Fruit fly (Drosophila melanogaster) whole organism, embryonic: ENCODE data around the gene CG1638.
A peak's percentile ranks its signal among the peaks of the same experiment; 100 is the strongest.

Experiments
- Adf1 ChIP-seq: fragments of 200-800 bp; sonication (Bioruptor generic); IDR thresholded peaks from 2 replicates; pipeline ENCODE4 v1.3.6; 2022; ENCODE audit warnings: missing biosample characterization, missing genetic modification characterization
- BtbVII ChIP-seq: fragments of 200-800 bp; sonication (Bioruptor generic); optimal IDR thresholded peaks from 3 replicates; lab custom pipeline; 2017; ENCODE audit warnings: missing biosample characterization, mild to moderate bottlenecking, missing genetic modification characterization
- CG12104 ChIP-seq: fragments of 200-800 bp; sonication (Bioruptor generic); optimal IDR thresholded peaks from 3 replicates; lab custom pipeline; 2016; ENCODE audit warnings: missing biosample characterization, missing genetic modification characterization
- CG15514 ChIP-seq: fragments of 200-800 bp; sonication (Bioruptor generic); optimal IDR thresholded peaks from 3 replicates; lab custom pipeline; 2017; ENCODE audit warnings: missing biosample characterization, missing genetic modification characterization, mild to moderate bottlenecking, moderate library complexity, missing genetic modification reagents
- CG15601 ChIP-seq: fragments of 200-800 bp; sonication (Bioruptor generic); optimal IDR thresholded peaks from 3 replicates; lab custom pipeline; 2019; ENCODE audit warnings: missing biosample characterization, mild to moderate bottlenecking, missing genetic modification characterization, moderate library complexity
- CG15696 ChIP-seq: fragments of 200-800 bp; sonication (Bioruptor generic); optimal IDR thresholded peaks from 2 replicates; lab custom pipeline; 2019; ENCODE audit warnings: missing biosample characterization, mild to moderate bottlenecking, missing genetic modification characterization, moderate library complexity
- CG16863 ChIP-seq: fragments of 200-800 bp; sonication (Bioruptor generic); optimal IDR thresholded peaks from 3 replicates; lab custom pipeline; 2016; ENCODE audit warnings: missing biosample characterization, missing genetic modification characterization
- CG17612 ChIP-seq: fragments of 200-800 bp; sonication (Bioruptor generic); IDR thresholded peaks from 2 replicates; pipeline ENCODE4 v1.3.6; 2022; ENCODE audit warnings: missing biosample characterization, missing genetic modification characterization
- CG1792 ChIP-seq: fragments of 200-800 bp; sonication (Bioruptor generic); optimal IDR thresholded peaks from 2 replicates; lab custom pipeline; 2016; ENCODE audit warnings: missing biosample characterization, missing genetic modification characterization
- CG18599 ChIP-seq: fragments of 200-800 bp; sonication (Bioruptor generic); optimal IDR thresholded peaks from 3 replicates; lab custom pipeline; 2017; ENCODE audit warnings: missing biosample characterization, missing genetic modification characterization, mild to moderate bottlenecking, moderate library complexity, missing genetic modification reagents
- CG2120 ChIP-seq: fragments of 200-800 bp; sonication (Bioruptor generic); optimal IDR thresholded peaks from 3 replicates; lab custom pipeline; 2016; ENCODE audit warnings: missing biosample characterization, missing genetic modification characterization
- CG2129 ChIP-seq: fragments of 200-800 bp; sonication (Bioruptor generic); IDR thresholded peaks from 2 replicates; pipeline ENCODE4 v1.3.6; 2022; ENCODE audit warnings: missing biosample characterization, missing genetic modification characterization; ENCODE audit not compliant: partially characterized antibody
- CG2712 ChIP-seq: fragments of 200-800 bp; optimal IDR thresholded peaks from 3 replicates; lab custom pipeline; 2019; ENCODE audit warnings: missing biosample characterization, mild to moderate bottlenecking, missing genetic modification characterization, moderate library complexity
- CG30403 ChIP-seq: fragments of 200-800 bp; sonication (Bioruptor generic); optimal IDR thresholded peaks from 3 replicates; lab custom pipeline; 2016; ENCODE audit warnings: missing biosample characterization, missing genetic modification characterization
- CG5245 ChIP-seq: fragments of 200-800 bp; sonication (Bioruptor generic); optimal IDR thresholded peaks from 3 replicates; lab custom pipeline; 2016; ENCODE audit warnings: missing biosample characterization, missing genetic modification characterization
- CG6654 ChIP-seq: fragments of 200-800 bp; sonication (Bioruptor generic); optimal IDR thresholded peaks from 2 replicates; lab custom pipeline; 2017; ENCODE audit warnings: missing biosample characterization, mild to moderate bottlenecking, missing genetic modification characterization
- CG7372 ChIP-seq: fragments of 200-800 bp; sonication (Bioruptor generic); IDR thresholded peaks from 2 replicates; pipeline ENCODE4 v1.3.6; 2022; ENCODE audit warnings: missing biosample characterization, missing genetic modification characterization
- CG7556 ChIP-seq: fragments of 200-800 bp; sonication (Bioruptor generic); optimal IDR thresholded peaks from 2 replicates; lab custom pipeline; 2017; ENCODE audit warnings: missing biosample characterization, mild to moderate bottlenecking, missing genetic modification characterization
- CG8089 ChIP-seq: fragments of 200-800 bp; sonication (Bioruptor generic); optimal IDR thresholded peaks from 3 replicates; lab custom pipeline; 2016; ENCODE audit warnings: missing biosample characterization, missing genetic modification characterization
- CG8765 ChIP-seq: fragments of 200-800 bp; sonication (Bioruptor generic); IDR thresholded peaks from 2 replicates; pipeline ENCODE4 v1.3.6; 2022; ENCODE audit warnings: missing biosample characterization, missing genetic modification characterization
- CG8924 ChIP-seq: fragments of 200-800 bp; optimal IDR thresholded peaks from 3 replicates; lab custom pipeline; 2019; ENCODE audit warnings: missing biosample characterization, mild to moderate bottlenecking, missing genetic modification characterization, moderate library complexity
- CG9727 ChIP-seq: fragments of 200-800 bp; sonication (Bioruptor generic); optimal IDR thresholded peaks from 3 replicates; lab custom pipeline; 2017; ENCODE audit warnings: missing biosample characterization, mild to moderate bottlenecking, missing genetic modification characterization
- CkIIα-i1 ChIP-seq: fragments of 200-800 bp; sonication (Bioruptor generic); IDR thresholded peaks from 2 replicates; pipeline ENCODE4 v1.3.6; 2022; ENCODE audit warnings: missing biosample characterization, missing genetic modification characterization
- Dll ChIP-seq: fragments of 200-800 bp; sonication (Bioruptor generic); IDR thresholded peaks from 4 replicates; pipeline ENCODE4 v1.3.6; 2022; ENCODE audit warnings: missing biosample characterization, missing genetic modification characterization; ENCODE audit not compliant: partially characterized antibody
- Doc3 ChIP-seq: fragments of 200-800 bp; sonication (Bioruptor generic); IDR thresholded peaks from 3 replicates; pipeline ENCODE4 v1.3.6; 2022; ENCODE audit warnings: missing biosample characterization, missing genetic modification characterization; ENCODE audit not compliant: partially characterized antibody
- Dref ChIP-seq: fragments of 200-800 bp; sonication (Bioruptor generic); IDR thresholded peaks from 2 replicates; pipeline ENCODE4 v1.3.6; 2022; ENCODE audit warnings: missing biosample characterization, missing genetic modification characterization
- Lim3 ChIP-seq: fragments of 200-800 bp; sonication (Bioruptor generic); IDR thresholded peaks from 2 replicates; pipeline ENCODE4 v1.3.6; 2022; ENCODE audit warnings: missing biosample characterization, missing genetic modification characterization
- Max ChIP-seq: fragments of 200-800 bp; sonication (Bioruptor generic); optimal IDR thresholded peaks from 2 replicates; lab custom pipeline; 2016; ENCODE audit warnings: missing biosample characterization, mild to moderate bottlenecking, missing genetic modification characterization
- Sin3A ChIP-seq: fragments of >200 bp; optimal IDR thresholded peaks from 2 replicates; lab custom pipeline; 2018
- Sry-δ ChIP-seq: fragments of 200-800 bp; sonication (Bioruptor generic); optimal IDR thresholded peaks from 2 replicates; lab custom pipeline; 2016; ENCODE audit warnings: missing biosample characterization, missing genetic modification characterization
- Tbp ChIP-seq: fragments of >200 bp; optimal IDR thresholded peaks from 2 replicates; lab custom pipeline; 2018; ENCODE audit warnings: missing biosample characterization, missing genetic modification characterization
- Vsx1 ChIP-seq: fragments of 200-800 bp; sonication (Bioruptor generic); optimal IDR thresholded peaks from 2 replicates; lab custom pipeline; 2017; ENCODE audit warnings: missing biosample characterization, mild to moderate bottlenecking, missing genetic modification characterization, missing genetic modification reagents
- ato ChIP-seq: fragments of 200-800 bp; sonication (Bioruptor generic); IDR thresholded peaks from 2 replicates; pipeline ENCODE4 v1.3.6; 2022; ENCODE audit warnings: missing biosample characterization, missing genetic modification characterization; ENCODE audit not compliant: partially characterized antibody
- caup ChIP-seq: fragments of 200-800 bp; sonication (Bioruptor generic); optimal IDR thresholded peaks from 3 replicates; lab custom pipeline; 2017; ENCODE audit warnings: missing biosample characterization, mild to moderate bottlenecking, missing genetic modification characterization, moderate library complexity; ENCODE audit not compliant: severe bottlenecking
- cg ChIP-seq: fragments of 200-800 bp; sonication (Bioruptor generic); optimal IDR thresholded peaks from 3 replicates; lab custom pipeline; 2019; ENCODE audit warnings: missing biosample characterization, mild to moderate bottlenecking, missing genetic modification characterization, moderate library complexity
- crol ChIP-seq: fragments of 200-800 bp; sonication (Bioruptor generic); IDR thresholded peaks from 2 replicates; pipeline ENCODE4 v1.3.6; 2022; ENCODE audit warnings: missing biosample characterization, missing genetic modification characterization
- exex ChIP-seq: fragments of 200-800 bp; sonication (Bioruptor generic); optimal IDR thresholded peaks from 4 replicates; lab custom pipeline; 2018; ENCODE audit warnings: missing biosample characterization, mild to moderate bottlenecking, missing genetic modification characterization, moderate library complexity
- fd64A ChIP-seq: fragments of 200-800 bp; sonication (Bioruptor generic); optimal IDR thresholded peaks from 3 replicates; lab custom pipeline; 2018; ENCODE audit warnings: missing biosample characterization, mild to moderate bottlenecking, missing genetic modification characterization
- fru ChIP-seq: fragments of >200 bp; optimal IDR thresholded peaks from 2 replicates; lab custom pipeline; 2017
- gfzf ChIP-seq: fragments of 200-800 bp; sonication (Bioruptor generic); optimal IDR thresholded peaks from 2 replicates; lab custom pipeline; 2016; ENCODE audit warnings: missing biosample characterization, mild to moderate bottlenecking, missing genetic modification characterization, moderate library complexity
- ham ChIP-seq: fragments of 200-800 bp; sonication (Bioruptor generic); IDR thresholded peaks from 2 replicates; pipeline ENCODE4 v1.3.6; 2022; ENCODE audit warnings: missing biosample characterization, missing genetic modification characterization
- ind ChIP-seq: fragments of 200-800 bp; sonication (Bioruptor generic); optimal IDR thresholded peaks from 3 replicates; lab custom pipeline; 2016; ENCODE audit warnings: missing biosample characterization, missing genetic modification characterization
- lilli ChIP-seq: fragments of 200-800 bp; sonication (Bioruptor generic); optimal IDR thresholded peaks from 3 replicates; lab custom pipeline; 2016; ENCODE audit warnings: missing biosample characterization, missing genetic modification characterization
- p53 ChIP-seq: fragments of 200-800 bp; sonication (Bioruptor generic); optimal IDR thresholded peaks from 2 replicates; lab custom pipeline; 2016; ENCODE audit warnings: missing biosample characterization, missing genetic modification characterization
- pan ChIP-seq, 4 experiments: fragments of >200 bp in 3 of 4; fragments of 200-800 bp in 1 of 4; sonication (Bioruptor generic) in 1 of 4; optimal IDR thresholded peaks in 3 of 4; IDR thresholded peaks in 1 of 4; 2 replicates each; pipeline versions ENCODE4 v1.3.6 to Lab custom; 2017 to 2022; ENCODE audit warnings: missing biosample characterization in 2 of 4, missing genetic modification characterization in 2 of 4, mixed read lengths in 1 of 4
- pum ChIP-seq: fragments of 200-800 bp; sonication (Bioruptor generic); optimal IDR thresholded peaks from 2 replicates; lab custom pipeline; 2016; ENCODE audit warnings: missing biosample characterization, missing genetic modification characterization
- run ChIP-seq: fragments of 200-800 bp; sonication (Bioruptor generic); optimal IDR thresholded peaks from 3 replicates; lab custom pipeline; 2018; ENCODE audit warnings: missing biosample characterization, mild to moderate bottlenecking, missing genetic modification characterization
- so ChIP-seq: fragments of 200-800 bp; sonication (Bioruptor generic); IDR thresholded peaks from 3 replicates; pipeline ENCODE4 v1.3.6; 2022; ENCODE audit warnings: missing biosample characterization, missing genetic modification characterization
- stc ChIP-seq: fragments of 200-800 bp; sonication (Bioruptor generic); IDR thresholded peaks from 2 replicates; pipeline ENCODE4 v1.3.6; 2022; ENCODE audit warnings: missing biosample characterization, missing genetic modification characterization
- tll ChIP-seq, 2 experiments: fragments of 200-800 bp in 1 of 2; fragments of >200 bp in 1 of 2; sonication (Bioruptor generic) in 1 of 2; optimal IDR thresholded peaks; 2 replicates each; lab custom pipeline; 2017 to 2019; ENCODE audit warnings: missing biosample characterization in 2 of 2, missing genetic modification characterization in 2 of 2, mild to moderate bottlenecking in 1 of 2, moderate library complexity in 1 of 2
- twi ChIP-seq: fragments of 200-800 bp; optimal IDR thresholded peaks from 2 replicates; lab custom pipeline; 2019; ENCODE audit warnings: missing biosample characterization, mild to moderate bottlenecking, missing genetic modification characterization, moderate library complexity

CG1638 gene

dm6 chr3R:31580586-31580994, 9.8 kb upstream of the CG1638 start, which contains the start of the genes pygo and rod (continued):
- TF ChIP-seq p53, result peak; percentile 39
- no peak for TF ChIP-seq twi (tag; lab: Kevin White, UChicago)
- TF ChIP-seq Lim3, result no peak
- no peak for TF ChIP-seq so
- TF ChIP-seq CkIIα-i1 (GFP tag; lab: Robert Waterston, UW), result no peak
- no peak for TF ChIP-seq CG17612 (GFP tag; lab: Robert Waterston, UW)
- TF ChIP-seq CG15696 (tag; lab: Kevin White, UChicago), result no peak
- no peak for TF ChIP-seq cg (GFP tag; lab: Kevin White, UChicago)
- TF ChIP-seq CG5245 (GFP tag; lab: Kevin White, UChicago), result no peak
- TF ChIP-seq BtbVII (GFP tag; lab: Kevin White, UChicago), result no peak
- peak; percentile 90 for TF ChIP-seq gfzf (GFP tag; lab: Kevin White, UChicago)
- TF ChIP-seq CG12104 (GFP tag; lab: Kevin White, UChicago), result no peak
- peak; percentile 20 for TF ChIP-seq CG2120 (GFP tag; lab: Kevin White, UChicago)
- TF ChIP-seq Adf1 (GFP tag; lab: Robert Waterston, UW), result no peak
- TF ChIP-seq CG7556, result no peak
- TF ChIP-seq Dref (GFP tag; lab: Robert Waterston, UW), result peak; percentile 68
- TF ChIP-seq CG15601 (tag; lab: Kevin White, UChicago), result no peak
- TF ChIP-seq CG6654 (GFP tag; lab: Kevin White, UChicago), result no peak
- peak; percentile 38 for TF ChIP-seq CG30403 (GFP tag; lab: Kevin White, UChicago)
- no peak for TF ChIP-seq CG9727 (GFP tag; lab: Kevin White, UChicago)
- TF ChIP-seq caup (GFP tag; lab: Kevin White, UChicago), result no peak
- TF ChIP-seq exex, result no peak
- no peak for TF ChIP-seq pum
- TF ChIP-seq Sry-δ (GFP tag; lab: Kevin White, UChicago), result peak; percentile 73
- TF ChIP-seq crol (GFP tag; lab: Robert Waterston, UW), result no peak
- TF ChIP-seq Vsx1 (GFP tag; lab: Kevin White, UChicago), result no peak
- TF ChIP-seq Dll (GFP tag; lab: Robert Waterston, UW), result peak; percentile 76
- peak; percentile 34 for TF ChIP-seq lilli (GFP tag; lab: Kevin White, UChicago)
- TF ChIP-seq CG2712 (tag; lab: Kevin White, UChicago), result peak; percentile 34
- TF ChIP-seq Sin3A (lab: Kevin White, UChicago), result peak; percentile 93
- TF ChIP-seq stc, result no peak
- no peak for TF ChIP-seq CG16863
- no peak for TF ChIP-seq CG8089 (GFP tag; lab: Kevin White, UChicago)
- TF ChIP-seq CG2129, result no peak
- no peak for TF ChIP-seq Tbp (GFP tag; lab: Kevin White, UChicago)
- no peak for TF ChIP-seq fru (lab: Kevin White, UChicago)
- peak; percentile 92 for TF ChIP-seq CG15514
- no peak for TF ChIP-seq CG8924 (tag; lab: Kevin White, UChicago)
- no peak for TF ChIP-seq CG18599 (GFP tag; lab: Kevin White, UChicago)
- no peak for TF ChIP-seq CG1792
- 0 out of 2 replicates have a peak, but pooled peaks have one; percentile 39 for TF ChIP-seq ato (GFP tag; lab: Robert Waterston, UW)
- TF ChIP-seq pan (optimal IDR thresholded peaks at IDR 0.05; lab: Kevin White, UChicago), result no peak
- no peak for TF ChIP-seq pan (GFP tag; optimal IDR thresholded peaks at IDR 0.05 in 1 of 2, IDR thresholded peaks at IDR 0.05 in 1 of 2)
- no peak for TF ChIP-seq ind (GFP tag; lab: Kevin White, UChicago)
- peak; percentile 16 for TF ChIP-seq Max (GFP tag; lab: Kevin White, UChicago)
- TF ChIP-seq fd64A (GFP tag; lab: Kevin White, UChicago), result no peak
- no peak for TF ChIP-seq CG7372 (GFP tag; lab: Robert Waterston, UW)
- TF ChIP-seq ham (GFP tag; lab: Robert Waterston, UW), result no peak
- TF ChIP-seq Doc3 (GFP tag; lab: Robert Waterston, UW), result peak; percentile 64; the same call in 2 of the 3 replicates
- no peak for TF ChIP-seq CG8765
- TF ChIP-seq run (tag; lab: Kevin White, UChicago), result no peak
- TF ChIP-seq tll (GFP tag; optimal IDR thresholded peaks at IDR 0.05; lab: Kevin White, UChicago), result no peak
